Fruit fly (Drosophila melanogaster) whole organism: ENCODE data around the gene CG9636.

Experiments
- pan ChIP-seq: fragments of >200 bp; optimal IDR thresholded peaks from 2 replicates; lab custom pipeline; 2017
- psq ChIP-seq: fragments of >200 bp; optimal IDR thresholded peaks from 2 replicates; lab custom pipeline; 2017
- usp ChIP-seq: fragments of >200 bp; optimal IDR thresholded peaks from 2 replicates; lab custom pipeline; 2017; ENCODE audit warnings: missing biosample characterization, missing genetic modification characterization, mixed read lengths

DNA sequence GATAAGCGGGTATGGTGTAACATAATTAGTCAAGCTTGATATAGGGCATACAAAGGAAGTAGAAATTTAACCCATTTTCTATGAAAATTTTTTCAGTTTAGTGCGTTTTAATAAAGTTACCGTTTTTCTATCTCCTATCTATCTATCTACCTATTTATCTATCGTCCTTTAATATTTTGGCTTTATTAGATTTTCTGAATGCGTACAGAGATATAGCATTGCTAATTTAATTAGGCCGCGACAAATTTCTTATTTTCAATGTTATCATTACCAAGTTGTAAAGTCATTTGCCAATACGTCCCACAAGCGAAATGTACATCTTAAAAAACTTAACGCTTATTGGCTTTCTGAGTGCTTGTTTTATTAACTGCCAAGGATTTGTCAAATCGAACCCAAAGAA, 4.5 kb upstream of the CG9636 start, which contains the start of gene CG15864:
- TF ChIP-seq psq (lab: Kevin White, UChicago) (no peak), usp (no peak), pan (lab: Kevin White, UChicago) (no peak)
